Worm (Caenorhabditis elegans): ENCODE results near the gene T06D4.6.
A peak's percentile ranks its signal among the peaks of the same experiment; 100 is the strongest.

Gene T06D4.6

ce11 chrII:3347940-3348610, 39.3 kb downstream of the T06D4.6 start, which contains the start of the genes F14D2.14 and bath-29 (continued):
- no peak for TF ChIP-seq nfya-1 (tag; optimal IDR thresholded peaks at IDR 0.05; ENCODE audit: borderline replicate concordance, insufficient read depth)
- TF ChIP-seq tbx-9 (tag; optimal IDR thresholded peaks at IDR 0.05; ENCODE audit: borderline replicate concordance): no peak
- no peak for TF ChIP-seq snpc-3.4 (tag; optimal IDR thresholded peaks at IDR 0.05)
- no peak for TF ChIP-seq lin-26 (GFP tag; IDR thresholded peaks at IDR 0.05)
- no peak for TF ChIP-seq zim-3 (tag; optimal IDR thresholded peaks at IDR 0.05)
- TF ChIP-seq lin-54 (GFP tag; optimal IDR thresholded peaks at IDR 0.05): no peak
- no peak for TF ChIP-seq nhr-27 (tag; optimal IDR thresholded peaks at IDR 0.05)
- no peak for TF ChIP-seq let-607 (tag; optimal IDR thresholded peaks at IDR 0.05)
- no peak for TF ChIP-seq tlf-1 (GFP tag; optimal IDR thresholded peaks at IDR 0.05)
- no peak for TF ChIP-seq lag-1 (GFP tag; IDR thresholded peaks at IDR 0.05)
- TF ChIP-seq ztf-6 (GFP tag; IDR thresholded peaks at IDR 0.05): no peak
- no peak for TF ChIP-seq ccch-3 (GFP tag; optimal IDR thresholded peaks at IDR 0.05)
- no peak for TF ChIP-seq bed-2 (GFP tag; IDR thresholded peaks at IDR 0.05)
- TF ChIP-seq B0261.1 (tag; optimal IDR thresholded peaks at IDR 0.05): no peak
- no peak for TF ChIP-seq rpc-1 (optimal IDR thresholded peaks at IDR 0.05)
- TF ChIP-seq rpc-1 (tag; optimal IDR thresholded peaks at IDR 0.05): no peak
- no peak for TF ChIP-seq pha-4 (tag; optimal IDR thresholded peaks at IDR 0.05)
- no peak for TF ChIP-seq sptf-2 (GFP tag; optimal IDR thresholded peaks at IDR 0.05)
- no peak for TF ChIP-seq snpc-1.3 (tag; optimal IDR thresholded peaks at IDR 0.05; ENCODE audit: insufficient read depth)
- TF ChIP-seq ceh-91 (GFP tag; IDR thresholded peaks at IDR 0.05): no peak
- TF ChIP-seq F37B4.10 (GFP tag; IDR thresholded peaks at IDR 0.05): no peak
- no peak for TF ChIP-seq nhr-120 (GFP tag; IDR thresholded peaks at IDR 0.05)
- TF ChIP-seq F55B11.4 (tag; optimal IDR thresholded peaks at IDR 0.05; ENCODE audit: borderline replicate concordance, insufficient read depth): no peak
- TF ChIP-seq C06A6.2 (GFP tag; conservative IDR thresholded peaks at IDR 0.05): no peak
- TF ChIP-seq egl-18 (GFP tag; IDR thresholded peaks at IDR 0.05): no peak
- TF ChIP-seq aptf-3 (GFP tag; IDR thresholded peaks at IDR 0.05): no peak
- no peak for TF ChIP-seq F57A8.1 (GFP tag; optimal IDR thresholded peaks at IDR 0.05)
- no peak for TF ChIP-seq ZK185.1 (tag; optimal IDR thresholded peaks at IDR 0.05; ENCODE audit: poor library complexity, severe bottlenecking)
- TF ChIP-seq Y56A3A.18 (GFP tag; IDR thresholded peaks at IDR 0.05): no peak
- TF ChIP-seq attf-6 (GFP tag; IDR thresholded peaks at IDR 0.05): no peak
- TF ChIP-seq atf-7 (tag; optimal IDR thresholded peaks at IDR 0.05): no peak
- no peak for TF ChIP-seq akir-1 (GFP tag; optimal IDR thresholded peaks at IDR 0.05)
- TF ChIP-seq lir-1 (GFP tag; conservative IDR thresholded peaks at IDR 0.05): no peak
- no peak for TF ChIP-seq egrh-3 (GFP tag; IDR thresholded peaks at IDR 0.05)
- TF ChIP-seq let-526 (GFP tag; IDR thresholded peaks at IDR 0.05): no peak
- TF ChIP-seq him-1 (tag; optimal IDR thresholded peaks at IDR 0.05): no peak
- no peak for TF ChIP-seq Y67H2A.10 (GFP tag; conservative IDR thresholded peaks at IDR 0.05)
- no peak for TF ChIP-seq K11D2.4 (GFP tag; IDR thresholded peaks at IDR 0.05)
- TF ChIP-seq xnd-1 (tag; optimal IDR thresholded peaks at IDR 0.05): peak; percentile 15
- TF ChIP-seq mes-4 (tag; optimal IDR thresholded peaks at IDR 0.05): no peak
- no peak for TF ChIP-seq T26A5.8 (tag; optimal IDR thresholded peaks at IDR 0.05)
- no peak for TF ChIP-seq Y53F4B.3 (GFP tag; IDR thresholded peaks at IDR 0.05)
- TF ChIP-seq ztf-25 (GFP tag; IDR thresholded peaks at IDR 0.05): no peak
- no peak for TF ChIP-seq lin-35 (GFP tag; optimal IDR thresholded peaks at IDR 0.05)
- TF ChIP-seq Y53G8AR.9 (GFP tag; conservative IDR thresholded peaks at IDR 0.05): no peak
- no peak for TF ChIP-seq cebp-1 (GFP tag; IDR thresholded peaks at IDR 0.05)
- TF ChIP-seq cebp-1 (tag; optimal IDR thresholded peaks at IDR 0.05): no peak
- no peak for TF ChIP-seq gei-17 (GFP tag; optimal IDR thresholded peaks at IDR 0.05)
